Worm (Caenorhabditis elegans): ENCODE data around the gene F57A8.7.

F57A8.7 gene

DNA sequence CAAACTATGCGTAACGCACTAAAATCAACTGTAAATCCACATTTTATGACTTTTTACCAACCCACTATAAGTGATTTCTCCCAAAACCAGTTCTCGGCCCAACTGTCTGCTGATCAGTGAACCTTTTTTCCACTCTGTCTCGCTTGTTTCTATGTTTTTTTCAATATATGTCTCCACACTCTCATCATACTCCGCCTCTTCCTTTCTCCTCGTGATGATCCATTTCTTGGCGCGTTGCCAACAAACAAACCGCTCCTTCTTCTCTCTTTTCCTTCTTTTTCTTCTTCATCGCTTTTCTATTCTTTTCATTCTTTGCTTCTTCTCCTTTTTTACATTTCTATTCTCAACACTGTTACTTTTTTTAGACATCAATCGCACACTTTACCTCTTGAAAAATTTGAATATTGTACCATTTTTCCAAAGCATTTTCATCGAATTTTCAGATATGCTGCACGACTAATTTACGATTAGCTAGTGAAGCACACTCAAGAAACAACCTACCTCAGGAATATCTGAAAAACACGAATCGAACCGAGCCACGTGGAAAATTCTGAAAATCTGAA, 32.2 kb upstream of the F57A8.7 start, which contains the start of gene T06E8.8 (continued):
- TF ChIP-seq nhr-28 (tag; optimal IDR thresholded peaks at IDR 0.05) (no peak), ama-1 (optimal IDR thresholded peaks at IDR 0.05) (peak; percentile 58), lin-35 (GFP tag; optimal IDR thresholded peaks at IDR 0.05) (peak; percentile 46 to 71), lin-13 (GFP tag; optimal IDR thresholded peaks at IDR 0.05) (peak; percentile 37), tbx-2 (tag; optimal IDR thresholded peaks at IDR 0.05) (peak; percentile 82), tlp-1 (tag; optimal IDR thresholded peaks at IDR 0.05) (no peak), snpc-4 (tag; optimal IDR thresholded peaks at IDR 0.05) (peak; percentile 26), isw-1 (GFP tag; IDR thresholded peaks at IDR 0.05) (no peak), xbp-1 (tag; optimal IDR thresholded peaks at IDR 0.05) (peak; percentile 64), nhr-20 (tag; optimal IDR thresholded peaks at IDR 0.05) (peak; percentile 91), jun-1 (tag; optimal IDR thresholded peaks at IDR 0.05) (no peak), lin-39 (tag; optimal IDR thresholded peaks at IDR 0.05) (no peak), fkh-10 (GFP tag; optimal IDR thresholded peaks at IDR 0.05) (no peak), nhr-11 (tag; optimal IDR thresholded peaks at IDR 0.05) (peak; percentile 20), skn-1 (tag; optimal IDR thresholded peaks at IDR 0.05) (peak; percentile 65), nhr-77 (tag; optimal IDR thresholded peaks at IDR 0.05) (peak; percentile 49), elt-3 (tag; optimal IDR thresholded peaks at IDR 0.05) (peak in 2 of 6 experiments; percentile 76 to 93), grh-1 (GFP tag; IDR thresholded peaks at IDR 0.05) (peak; percentile 93), lin-14 (GFP tag; optimal IDR thresholded peaks at IDR 0.05) (peak; percentile 89), mep-1 (tag; optimal IDR thresholded peaks at IDR 0.05) (peak; percentile 62), blmp-1 (tag; optimal IDR thresholded peaks at IDR 0.05) (peak; percentile 97), swsn-7 (tag; optimal IDR thresholded peaks at IDR 0.05) (peak; percentile 65), nhr-84 (tag; optimal IDR thresholded peaks at IDR 0.05) (no peak), ceh-82 (tag; optimal IDR thresholded peaks at IDR 0.05) (peak in 2 of 3 experiments; percentile 35 to 64), sup-37 (GFP tag; optimal IDR thresholded peaks at IDR 0.05) (no peak), nhr-90 (tag; optimal IDR thresholded peaks at IDR 0.05; ENCODE audit: poor library complexity) (peak; percentile 82), C34B4.2 (tag; optimal IDR thresholded peaks at IDR 0.05) (no peak), zip-4 (GFP tag; optimal IDR thresholded peaks at IDR 0.05) (no peak), ets-5 (GFP tag; IDR thresholded peaks at IDR 0.05) (no peak), irx-1 (tag; optimal IDR thresholded peaks at IDR 0.05) (peak; percentile 21), nhr-47 (tag; optimal IDR thresholded peaks at IDR 0.05) (peak; percentile 73), mef-2 (tag; optimal IDR thresholded peaks at IDR 0.05) (no peak), sox-4 (tag; optimal IDR thresholded peaks at IDR 0.05) (peak; percentile 25), nhr-71 (tag; optimal IDR thresholded peaks at IDR 0.05) (peak; percentile 88), C16A3.4 (tag; optimal IDR thresholded peaks at IDR 0.05) (peak; percentile 49), vab-15 (tag; optimal IDR thresholded peaks at IDR 0.05) (no peak), ztf-11 (tag; optimal IDR thresholded peaks at IDR 0.05) (no peak), fkh-8 (tag; optimal IDR thresholded peaks at IDR 0.05) (no peak), pag-3 (tag; optimal IDR thresholded peaks at IDR 0.05; ENCODE audit: borderline replicate concordance, insufficient read depth) (no peak), ztf-4 (tag; optimal IDR thresholded peaks at IDR 0.05) (peak; percentile 28), lir-3 (tag; optimal IDR thresholded peaks at IDR 0.05; ENCODE audit: poor library complexity) (no peak), lsy-2 (tag; optimal IDR thresholded peaks at IDR 0.05) (peak; percentile 78 to 94), ceh-63 (GFP tag; optimal IDR thresholded peaks at IDR 0.05) (no peak)

- TF ChIP-seq nhr-85 (tag) (peak; percentile 16), mep-1 (tag; optimal IDR thresholded peaks at IDR 0.05) (peak; percentile 9), ets-5 (GFP tag; IDR thresholded peaks at IDR 0.05) (no peak), snu-23 (GFP tag; optimal IDR thresholded peaks at IDR 0.05) (no peak), lin-14 (GFP tag; optimal IDR thresholded peaks at IDR 0.05) (peak; percentile 9)
These were observed 30.8 kb upstream of the F57A8.7 start for ce11 chrV:10044735-10045134.
